Worm (Caenorhabditis elegans) whole organism, L4 larva: Measurements from ENCODE around the gene C17F4.12.

Source experiments
- F37D6.2 ChIP-seq: sonication (generic microtip); optimal IDR thresholded peaks from 2 replicates; lab custom pipeline; 2016; ENCODE audit warnings: mild to moderate bottlenecking, missing genetic modification characterization, missing compliant biosample characterization
- R02D3.7 ChIP-seq: fragments of 150-350 bp; sonication (generic microtip); optimal IDR thresholded peaks from 3 replicates; lab custom pipeline; 2014; ENCODE audit warnings: missing biosample characterization, missing genetic modification characterization
- T26A8.4 ChIP-seq: fragments of 200-800 bp; sonication (Bioruptor generic); IDR thresholded peaks from 2 replicates; pipeline ENCODE4 v1.3.6; 2022; ENCODE audit warnings: missing genetic modification characterization, missing compliant biosample characterization
- Y105C5A.15 ChIP-seq: fragments of 200-800 bp; sonication (Bioruptor generic); IDR thresholded peaks from 2 replicates; pipeline ENCODE4 v1.3.6; 2022; ENCODE audit warnings: missing genetic modification characterization, missing compliant biosample characterization
- Y75B8A.6 ChIP-seq: fragments of 200-800 bp; sonication (Bioruptor generic); IDR thresholded peaks from 2 replicates; pipeline ENCODE4 v1.3.6; 2022; ENCODE audit warnings: missing genetic modification reagents, missing genetic modification characterization, missing compliant biosample characterization
- ZK337.2 ChIP-seq: fragments of 200-800 bp; sonication (Bioruptor generic); IDR thresholded peaks from 2 replicates; pipeline ENCODE4 v1.3.6; 2022; ENCODE audit warnings: missing genetic modification reagents, missing genetic modification characterization, missing compliant biosample characterization
- aha-1 ChIP-seq: fragments of 150-350 bp; peaks from one replicate; lab custom pipeline; 2014; ENCODE audit warnings: missing biosample characterization, missing genetic modification characterization
- ama-1 ChIP-seq: fragments of 150-350 bp; optimal IDR thresholded peaks from 2 replicates; lab custom pipeline; 2014; ENCODE audit warnings: inconsistent platforms, mixed read lengths
- arid-1 ChIP-seq: fragments of 200-800 bp; sonication (Bioruptor generic); conservative IDR thresholded peaks from 2 replicates; pipeline ENCODE4 v1.3.6; 2022; ENCODE audit warnings: missing genetic modification reagents, missing genetic modification characterization, missing compliant biosample characterization
- daf-12 ChIP-seq: fragments of 150-350 bp; optimal IDR thresholded peaks from 2 replicates; lab custom pipeline; 2014; ENCODE audit warnings: missing biosample characterization, missing genetic modification reagents, missing genetic modification characterization
- dmd-6 ChIP-seq: fragments of 200-800 bp; sonication (Bioruptor generic); IDR thresholded peaks from 2 replicates; pipeline ENCODE4 v1.3.6; 2022; ENCODE audit warnings: missing genetic modification reagents, missing genetic modification characterization, missing compliant biosample characterization
- dmd-8 ChIP-seq: fragments of 200-800 bp; sonication (Bioruptor generic); IDR thresholded peaks from 2 replicates; pipeline ENCODE4 v1.3.6; 2022; ENCODE audit warnings: missing genetic modification characterization, missing compliant biosample characterization
- dmd-9 ChIP-seq: fragments of 200-800 bp; sonication (Bioruptor generic); IDR thresholded peaks from 2 replicates; pipeline ENCODE4 v1.3.6; 2022; ENCODE audit warnings: missing genetic modification reagents, missing genetic modification characterization, missing compliant biosample characterization
- dve-1 ChIP-seq: sonication (generic microtip); optimal IDR thresholded peaks from 2 replicates; lab custom pipeline; 2017; ENCODE audit warnings: antibody characterized with exemption, mild to moderate bottlenecking, missing genetic modification characterization, missing compliant biosample characterization; ENCODE audit not compliant: insufficient read depth
- hlh-11 ChIP-seq: fragments of 200-800 bp; sonication (Bioruptor generic); optimal IDR thresholded peaks from 2 replicates; lab custom pipeline; 2018; ENCODE audit warnings: mild to moderate bottlenecking, missing genetic modification characterization, missing compliant biosample characterization
- hlh-30 ChIP-seq: sonication (generic microtip); optimal IDR thresholded peaks from 2 replicates; lab custom pipeline; 2017; ENCODE audit warnings: antibody characterized with exemption, mild to moderate bottlenecking, missing genetic modification characterization, missing compliant biosample characterization; ENCODE audit not compliant: insufficient read depth
- jun-1 ChIP-seq: fragments of 150-350 bp; optimal IDR thresholded peaks from 2 replicates; lab custom pipeline; 2014; ENCODE audit warnings: missing biosample characterization, missing genetic modification reagents, missing genetic modification characterization
- lim-7 ChIP-seq: fragments of 200-800 bp; sonication (Bioruptor generic); IDR thresholded peaks from 2 replicates; pipeline ENCODE4 v1.3.6; 2022; ENCODE audit warnings: missing genetic modification characterization, missing compliant biosample characterization
- lin-1 ChIP-seq: fragments of 200-800 bp; sonication (Bioruptor generic); IDR thresholded peaks from 2 replicates; pipeline ENCODE4 v1.3.6; 2022; ENCODE audit warnings: missing genetic modification reagents, missing genetic modification characterization, missing compliant biosample characterization
- lin-39 ChIP-seq: fragments of 150-350 bp; optimal IDR thresholded peaks from 2 replicates; lab custom pipeline; 2014; ENCODE audit warnings: missing biosample characterization, missing genetic modification reagents, missing genetic modification characterization
- mdl-1 ChIP-seq, 2 experiments: fragments of 150-350 bp in 1 of 2; sonication (generic microtip) in 1 of 2; optimal IDR thresholded peaks; 2 replicates each; lab custom pipeline; 2014 to 2017; ENCODE audit warnings: missing biosample characterization in 2 of 2, missing genetic modification characterization in 2 of 2
- mxl-3 ChIP-seq: fragments of 200-800 bp; sonication (Bioruptor generic); optimal IDR thresholded peaks from 2 replicates; lab custom pipeline; 2018; ENCODE audit warnings: mild to moderate bottlenecking, missing genetic modification characterization, missing compliant biosample characterization
- nhr-10 ChIP-seq: fragments of 150-350 bp; optimal IDR thresholded peaks from 2 replicates; lab custom pipeline; 2014; ENCODE audit warnings: missing biosample characterization, missing genetic modification characterization
- nhr-102 ChIP-seq: sonication (generic microtip); optimal IDR thresholded peaks from 2 replicates; lab custom pipeline; 2016; ENCODE audit warnings: mild to moderate bottlenecking, missing genetic modification characterization, moderate library complexity, missing compliant biosample characterization
- nhr-41 ChIP-seq: fragments of 200-800 bp; sonication (Bioruptor generic); IDR thresholded peaks from 2 replicates; pipeline ENCODE4 v1.3.6; 2022; ENCODE audit warnings: missing genetic modification reagents, missing genetic modification characterization, missing compliant biosample characterization
- nhr-76 ChIP-seq: fragments of 150-350 bp; optimal IDR thresholded peaks from 2 replicates; lab custom pipeline; 2014; ENCODE audit warnings: missing biosample characterization, missing genetic modification characterization
- pha-4 ChIP-seq, 2 experiments: fragments of 150-350 bp in 1 of 2; fragments of 200-800 bp in 1 of 2; sonication (Bioruptor generic) in 1 of 2; IDR thresholded peaks in 1 of 2; optimal IDR thresholded peaks in 1 of 2; 2 replicates each; pipeline versions ENCODE4 v1.3.6 to Lab custom; 2014 to 2022; ENCODE audit warnings: missing genetic modification characterization in 2 of 2, missing genetic modification reagents in 2 of 2, missing biosample characterization in 1 of 2, missing compliant biosample characterization in 1 of 2
- tra-1 ChIP-seq: fragments of 200-800 bp; sonication (Bioruptor generic); IDR thresholded peaks from 2 replicates; pipeline ENCODE4 v1.3.6; 2022; ENCODE audit warnings: missing genetic modification reagents, missing genetic modification characterization, missing compliant biosample characterization
- unc-62 ChIP-seq, 3 experiments: fragments of 150-350 bp in 1 of 3; sonication (generic microtip); optimal IDR thresholded peaks in 2 of 3; peaks in 1 of 3; 1 replicate in 1 of 3; 2 replicates in 2 of 3; lab custom pipeline; 2014 to 2017; ENCODE audit warnings: missing biosample characterization in 3 of 3, missing genetic modification characterization in 3 of 3, missing genetic modification reagents in 3 of 3, missing genotype in 1 of 3
- vab-7 ChIP-seq: fragments of 200-800 bp; sonication (Bioruptor generic); IDR thresholded peaks from 2 replicates; pipeline ENCODE4 v1.3.6; 2022; ENCODE audit warnings: missing genetic modification reagents, missing genetic modification characterization, missing compliant biosample characterization
- zip-11 ChIP-seq: fragments of 200-800 bp; sonication (Bioruptor generic); IDR thresholded peaks from 2 replicates; pipeline ENCODE4 v1.3.6; 2022; ENCODE audit warnings: missing genetic modification characterization, missing compliant biosample characterization
- ztf-11 ChIP-seq: fragments of 150-350 bp; optimal IDR thresholded peaks from 2 replicates; lab custom pipeline; 2014; ENCODE audit warnings: missing biosample characterization, missing genetic modification characterization
- ztf-7 ChIP-seq: fragments of 150-350 bp; optimal IDR thresholded peaks from 2 replicates; lab custom pipeline; 2014; ENCODE audit warnings: missing biosample characterization, missing genetic modification characterization

Gene C17F4.12

DNA sequence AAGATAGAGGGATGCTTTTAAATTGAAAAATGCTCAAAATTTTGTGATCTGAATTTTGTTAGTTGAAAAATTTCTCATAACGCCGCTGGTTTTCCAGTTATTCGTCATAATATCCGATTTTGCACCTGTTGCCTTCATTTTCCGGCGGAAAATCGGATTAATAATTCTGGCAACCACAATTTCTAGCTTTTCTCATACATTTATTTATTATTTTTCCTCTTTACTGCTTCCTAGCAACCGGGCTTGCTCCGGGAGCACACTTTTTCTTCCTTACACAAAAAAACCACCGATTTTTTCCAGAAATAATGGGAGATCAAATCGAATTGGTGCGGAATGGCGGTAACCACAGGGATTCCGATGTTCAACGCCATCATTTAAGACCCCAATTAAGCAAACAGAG lies 23.4 kb upstream of the C17F4.12 start, which contains the start of gene F02E11.7:
F02E11.7 (plus strand) TSS at position 301 of the 400 bp plus-strand sequence.
- no peak for TF ChIP-seq arid-1 (GFP tag; lab: Robert Waterston, UW)
- TF ChIP-seq dmd-6, result no peak
- TF ChIP-seq nhr-41 (GFP tag; lab: Robert Waterston, UW), result no peak
- no peak for TF ChIP-seq lin-39 (tag; lab: Kevin White, UChicago)
- TF ChIP-seq unc-62 (GFP tag; optimal IDR thresholded peaks at IDR 0.05 in 1 of 2; lab: Kevin White, UChicago), result no peak
- no peak for TF ChIP-seq unc-62 (tag; optimal IDR thresholded peaks at IDR 0.05; lab: Kevin White, UChicago)
- no peak for TF ChIP-seq ztf-7 (tag; lab: Kevin White, UChicago)
- no peak for TF ChIP-seq mxl-3 (GFP tag; lab: Kevin White, UChicago)
- no peak for TF ChIP-seq zip-11 (GFP tag; lab: Robert Waterston, UW)
- no peak for TF ChIP-seq tra-1
- no peak for TF ChIP-seq nhr-10
- no peak for TF ChIP-seq mdl-1 (tag; optimal IDR thresholded peaks at IDR 0.05; lab: Kevin White, UChicago)
- TF ChIP-seq lin-1 (GFP tag; lab: Robert Waterston, UW), result no peak
- TF ChIP-seq vab-7 (GFP tag; lab: Robert Waterston, UW), result no peak
- TF ChIP-seq nhr-102 (tag; lab: Kevin White, UChicago), result no peak
- TF ChIP-seq Y75B8A.6 (GFP tag; lab: Robert Waterston, UW), result no peak
- no peak for TF ChIP-seq ZK337.2 (GFP tag; lab: Robert Waterston, UW)
- no peak for TF ChIP-seq jun-1 (tag; lab: Kevin White, UChicago)

DNA sequence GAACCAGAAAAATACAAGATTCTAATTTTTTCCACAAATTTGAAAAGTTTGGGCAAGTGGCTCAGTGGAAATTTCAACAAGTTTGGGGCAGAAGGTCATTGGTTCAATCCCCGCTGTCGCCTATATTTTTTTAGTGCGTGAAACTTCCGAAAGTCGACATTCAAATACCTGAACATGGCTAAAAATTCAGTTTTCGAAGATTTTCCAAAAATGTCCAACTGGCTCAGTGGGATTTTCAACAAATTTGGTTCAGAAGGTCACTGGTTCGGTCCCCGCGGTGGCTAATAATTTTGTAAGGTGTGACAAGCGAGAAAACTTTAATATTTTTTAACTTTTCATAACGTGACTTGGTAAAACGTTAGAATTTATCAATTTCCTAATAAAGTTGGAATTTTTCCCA lies 20.7 kb upstream of the C17F4.12 start:
- TF ChIP-seq hlh-11 (tag; lab: Kevin White, UChicago) (no peak), R02D3.7 (no peak), pha-4 (GFP tag; IDR thresholded peaks at IDR 0.05; lab: Robert Waterston, UW) (no peak), pha-4 (tag; optimal IDR thresholded peaks at IDR 0.05; lab: Kevin White, UChicago) (no peak), mdl-1 (tag; optimal IDR thresholded peaks at IDR 0.05; lab: Kevin White, UChicago) (no peak), dmd-9 (GFP tag; lab: Robert Waterston, UW) (no peak), dve-1 (tag; lab: Kevin White, UChicago) (no peak), daf-12 (no peak), F37D6.2 (no peak), Y105C5A.15 (no peak), lim-7 (GFP tag; lab: Robert Waterston, UW) (no peak)

DNA sequence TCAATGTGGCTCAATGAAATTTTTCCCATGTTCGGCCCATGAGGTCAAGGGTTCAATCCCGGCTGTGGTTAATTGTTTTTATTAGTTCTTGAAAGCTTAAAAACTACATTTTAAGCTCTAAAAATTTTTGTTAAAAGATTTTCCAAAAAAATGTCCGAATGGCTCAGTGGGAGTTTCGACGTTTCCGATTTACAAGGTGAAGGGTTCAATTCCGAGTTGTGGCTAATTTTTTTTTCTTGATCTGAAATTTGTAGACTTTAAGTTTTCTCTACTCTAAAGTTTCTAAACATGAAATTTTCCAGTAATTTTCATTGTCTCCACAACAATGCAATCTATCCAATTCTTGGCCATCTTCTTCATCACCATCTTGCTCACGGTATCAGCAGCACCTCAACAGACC lies 18.5 kb upstream of the C17F4.12 start, which contains the start of gene F02E11.2:
F02E11.2 (plus strand) TSS at position 301 of the 400 bp plus-strand sequence.
- TF ChIP-seq ztf-11, result no peak

DNA sequence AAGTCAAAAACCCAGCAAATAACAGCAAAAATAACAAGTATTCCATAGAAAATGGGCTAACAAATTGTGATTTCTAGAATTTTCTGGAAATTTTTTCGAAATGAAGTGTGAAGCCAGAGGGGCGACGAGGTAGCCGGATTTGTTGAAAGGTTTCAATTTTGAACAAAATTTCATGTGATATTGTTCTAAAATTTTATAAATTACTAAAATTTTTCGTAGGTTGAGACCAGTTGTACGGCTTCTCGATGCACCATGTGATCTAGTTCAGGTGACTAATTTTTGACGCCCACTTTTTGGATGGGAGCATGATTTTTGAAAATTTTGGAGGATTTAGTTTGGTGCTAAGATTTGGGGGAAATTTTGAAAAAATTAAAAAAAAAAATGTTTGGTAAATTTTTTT lies 15.3 kb upstream of the C17F4.12 start, which contains the start of gene gcy-19:
gcy-19 (minus strand) TSS at position 101 of the 400 bp plus-strand sequence.
- TF ChIP-seq hlh-30 (tag; lab: Kevin White, UChicago) (no peak), T26A8.4 (GFP tag; lab: Robert Waterston, UW) (no peak), Y105C5A.15 (no peak), unc-62 (GFP tag; optimal IDR thresholded peaks at IDR 0.05 in 1 of 2; lab: Kevin White, UChicago) (peak in 1 of 2 experiments; percentile 8), unc-62 (tag; optimal IDR thresholded peaks at IDR 0.05; lab: Kevin White, UChicago) (no peak), ama-1 (lab: Kevin White, UChicago) (no peak)
- TF ChIP-seq, all 104 proteins: peak for 1

DNA sequence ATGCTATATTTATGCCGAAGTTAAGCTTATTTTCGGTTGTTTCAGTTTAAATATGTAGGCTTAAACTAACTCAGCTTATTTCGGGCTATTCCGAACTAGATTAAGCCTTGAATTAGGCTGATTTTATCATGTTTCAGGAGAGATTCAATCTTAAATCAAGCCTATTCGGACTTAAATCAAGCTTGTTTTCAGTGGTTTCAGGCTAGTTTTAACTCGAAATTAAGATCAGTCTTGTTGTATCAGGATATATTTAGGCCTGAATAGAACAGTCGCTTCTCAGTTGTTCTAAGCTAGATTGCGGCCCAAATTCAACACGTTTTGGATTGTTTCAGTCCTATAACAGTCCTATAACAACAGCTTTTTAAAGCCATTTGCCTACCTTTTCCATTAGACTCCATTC lies 7.8 kb upstream of the C17F4.12 start:
- TF ChIP-seq aha-1 (tag; lab: Kevin White, UChicago), result peak; percentile 96
- no peak for TF ChIP-seq nhr-76
- TF ChIP-seq dmd-6, result no peak
- TF ChIP-seq dmd-8 (GFP tag; lab: Robert Waterston, UW), result no peak
- no peak for TF ChIP-seq zip-11 (GFP tag; lab: Robert Waterston, UW)
